Fruit fly (Drosophila melanogaster) whole organism, embryonic: ENCODE results near the gene east.
A peak's percentile ranks its signal among the peaks of the same experiment; 100 is the strongest.

ENCODE experiments used
- Ada2b ChIP-seq: fragments of 200-800 bp; sonication (Bioruptor generic); IDR thresholded peaks from 2 replicates; pipeline ENCODE4 v1.3.6; 2022; ENCODE audit warnings: missing biosample characterization, missing genetic modification characterization
- Blimp-1 ChIP-seq: fragments of 200-800 bp; sonication (Bioruptor generic); optimal IDR thresholded peaks from 3 replicates; lab custom pipeline; 2018; ENCODE audit warnings: missing biosample characterization, missing genetic modification characterization, mild to moderate bottlenecking, moderate library complexity, missing genetic modification reagents
- CG10147 ChIP-seq: fragments of 200-800 bp; sonication (Bioruptor generic); optimal IDR thresholded peaks from 2 replicates; lab custom pipeline; 2019; ENCODE audit warnings: missing biosample characterization, mild to moderate bottlenecking, missing genetic modification characterization, moderate library complexity
- CG1024 ChIP-seq: fragments of 200-800 bp; sonication (Bioruptor generic); IDR thresholded peaks from 2 replicates; pipeline ENCODE4 v1.3.6; 2022; ENCODE audit warnings: missing biosample characterization, missing genetic modification characterization
- CG10274 ChIP-seq: fragments of 200-800 bp; sonication (Bioruptor generic); optimal IDR thresholded peaks from 3 replicates; lab custom pipeline; 2017; ENCODE audit warnings: missing biosample characterization, mild to moderate bottlenecking, missing genetic modification characterization
- CG10366 ChIP-seq: fragments of 200-800 bp; sonication (Bioruptor generic); IDR thresholded peaks from 2 replicates; pipeline ENCODE4 v1.3.6; 2022; ENCODE audit warnings: missing biosample characterization, missing genetic modification characterization
- CG11398 ChIP-seq: fragments of 200-800 bp; sonication (Bioruptor generic); optimal IDR thresholded peaks from 2 replicates; lab custom pipeline; 2016; ENCODE audit warnings: missing biosample characterization, missing genetic modification characterization
- CG12071 ChIP-seq: fragments of 200-800 bp; sonication (Bioruptor generic); optimal IDR thresholded peaks from 3 replicates; lab custom pipeline; 2018; ENCODE audit warnings: missing biosample characterization, mild to moderate bottlenecking, missing genetic modification characterization
- CG12155 ChIP-seq: fragments of 200-800 bp; sonication (Bioruptor generic); optimal IDR thresholded peaks from 3 replicates; lab custom pipeline; 2016; ENCODE audit warnings: missing biosample characterization, missing genetic modification characterization
- CG13775 ChIP-seq: fragments of 200-800 bp; sonication (Bioruptor generic); optimal IDR thresholded peaks from 3 replicates; lab custom pipeline; 2017; ENCODE audit warnings: missing biosample characterization, mild to moderate bottlenecking, missing genetic modification characterization
- CG17385 ChIP-seq: fragments of 200-800 bp; sonication (Bioruptor generic); optimal IDR thresholded peaks from 3 replicates; lab custom pipeline; 2018; ENCODE audit warnings: missing biosample characterization, mild to moderate bottlenecking, missing genetic modification characterization
- CG18599 ChIP-seq: fragments of 200-800 bp; sonication (Bioruptor generic); optimal IDR thresholded peaks from 3 replicates; lab custom pipeline; 2017; ENCODE audit warnings: missing biosample characterization, missing genetic modification characterization, mild to moderate bottlenecking, moderate library complexity, missing genetic modification reagents
- CG7357 ChIP-seq: fragments of 200-800 bp; sonication (Bioruptor generic); IDR thresholded peaks from 3 replicates; pipeline ENCODE4 v1.3.6; 2022; ENCODE audit warnings: missing biosample characterization, missing genetic modification characterization
- Deaf1 ChIP-seq: fragments of 200-800 bp; optimal IDR thresholded peaks from 3 replicates; lab custom pipeline; 2019; ENCODE audit warnings: missing biosample characterization, mild to moderate bottlenecking, missing genetic modification characterization, moderate library complexity
- Dfd ChIP-seq, 2 experiments: fragments of >200 bp; optimal IDR thresholded peaks; 2 replicates each; lab custom pipeline; 2017; ENCODE audit warnings: missing biosample characterization in 2 of 2, missing genetic modification characterization in 2 of 2
- Dll ChIP-seq: fragments of 200-800 bp; sonication (Bioruptor generic); IDR thresholded peaks from 4 replicates; pipeline ENCODE4 v1.3.6; 2022; ENCODE audit warnings: missing biosample characterization, missing genetic modification characterization; ENCODE audit not compliant: partially characterized antibody
- E2f1 ChIP-seq: fragments of 200-800 bp; sonication (Bioruptor generic); IDR thresholded peaks from 2 replicates; pipeline ENCODE4 v1.3.6; 2022; ENCODE audit warnings: missing biosample characterization, missing genetic modification characterization
- HmgZ ChIP-seq: fragments of 200-800 bp; sonication (Bioruptor generic); optimal IDR thresholded peaks from 2 replicates; lab custom pipeline; 2018; ENCODE audit warnings: missing biosample characterization, mild to moderate bottlenecking, missing genetic modification characterization
- Hmr ChIP-seq: fragments of 200-800 bp; sonication (Bioruptor generic); optimal IDR thresholded peaks from 3 replicates; lab custom pipeline; 2017; ENCODE audit warnings: mild to moderate bottlenecking, missing biosample characterization, missing genetic modification reagents, missing genetic modification characterization
- Scr ChIP-seq: fragments of 200-800 bp; sonication (Bioruptor generic); IDR thresholded peaks from 2 replicates; pipeline ENCODE4 v1.3.6; 2022; ENCODE audit warnings: missing biosample characterization, missing genetic modification characterization; ENCODE audit not compliant: partially characterized antibody
- Side ChIP-seq: fragments of 200-800 bp; sonication (Bioruptor generic); optimal IDR thresholded peaks from 2 replicates; lab custom pipeline; 2016; ENCODE audit warnings: missing biosample characterization, missing genetic modification characterization
- Xbp1 ChIP-seq: fragments of 200-800 bp; sonication (Bioruptor generic); optimal IDR thresholded peaks from 3 replicates; lab custom pipeline; 2016; ENCODE audit warnings: missing biosample characterization, mild to moderate bottlenecking, missing genetic modification characterization
- ci ChIP-seq: fragments of 200-800 bp; sonication (Bioruptor generic); IDR thresholded peaks from 3 replicates; pipeline ENCODE4 v1.3.6; 2022; ENCODE audit warnings: missing biosample characterization, missing genetic modification characterization
- crol ChIP-seq: fragments of 200-800 bp; sonication (Bioruptor generic); IDR thresholded peaks from 2 replicates; pipeline ENCODE4 v1.3.6; 2022; ENCODE audit warnings: missing biosample characterization, missing genetic modification characterization
- exex ChIP-seq: fragments of 200-800 bp; sonication (Bioruptor generic); optimal IDR thresholded peaks from 4 replicates; lab custom pipeline; 2018; ENCODE audit warnings: missing biosample characterization, mild to moderate bottlenecking, missing genetic modification characterization, moderate library complexity
- grn ChIP-seq: fragments of 200-800 bp; sonication (Bioruptor generic); optimal IDR thresholded peaks from 3 replicates; lab custom pipeline; 2017; ENCODE audit warnings: missing biosample characterization, missing genetic modification characterization
- hb ChIP-seq: fragments of 200-800 bp; sonication (Bioruptor generic); IDR thresholded peaks from 3 replicates; pipeline ENCODE4 v1.3.6; 2022; ENCODE audit warnings: missing biosample characterization, missing genetic modification characterization; ENCODE audit not compliant: partially characterized antibody
- her ChIP-seq: fragments of 200-800 bp; sonication (Bioruptor generic); optimal IDR thresholded peaks from 2 replicates; lab custom pipeline; 2016; ENCODE audit warnings: missing biosample characterization, missing genetic modification characterization
- ind ChIP-seq: fragments of 200-800 bp; sonication (Bioruptor generic); optimal IDR thresholded peaks from 3 replicates; lab custom pipeline; 2016; ENCODE audit warnings: missing biosample characterization, missing genetic modification characterization
- nerfin-1 ChIP-seq: fragments of 200-800 bp; sonication (Bioruptor generic); optimal IDR thresholded peaks from 3 replicates; lab custom pipeline; 2019; ENCODE audit warnings: missing biosample characterization, mild to moderate bottlenecking, missing genetic modification characterization, moderate library complexity
- prd ChIP-seq, 3 experiments: fragments of >200 bp in 2 of 3; fragments of 200-800 bp in 1 of 3; sonication (Bioruptor generic) in 1 of 3; optimal IDR thresholded peaks in 2 of 3; IDR thresholded peaks in 1 of 3; 2 replicates in 2 of 3; 3 replicates in 1 of 3; pipeline versions ENCODE4 v1.3.6 to Lab custom; 2017 to 2022; ENCODE audit warnings: missing biosample characterization in 1 of 3, missing genetic modification characterization in 1 of 3
- slbo ChIP-seq: fragments of 200-800 bp; sonication (Bioruptor generic); IDR thresholded peaks from 2 replicates; pipeline ENCODE4 v1.3.6; 2022; ENCODE audit warnings: missing biosample characterization, missing genetic modification characterization
- sqz ChIP-seq: fragments of 200-800 bp; sonication (Bioruptor generic); optimal IDR thresholded peaks from 3 replicates; lab custom pipeline; 2018; ENCODE audit warnings: missing biosample characterization, mild to moderate bottlenecking, missing genetic modification characterization
- vvl ChIP-seq: fragments of 200-800 bp; sonication (Bioruptor generic); IDR thresholded peaks from 2 replicates; pipeline ENCODE4 v1.3.6; 2022; ENCODE audit warnings: missing biosample characterization, missing genetic modification characterization
- zfh1 ChIP-seq: fragments of 200-800 bp; sonication (Bioruptor generic); IDR thresholded peaks from 3 replicates; pipeline ENCODE4 v1.3.6; 2022; ENCODE audit warnings: missing biosample characterization, missing genetic modification characterization

Gene east

DNA sequence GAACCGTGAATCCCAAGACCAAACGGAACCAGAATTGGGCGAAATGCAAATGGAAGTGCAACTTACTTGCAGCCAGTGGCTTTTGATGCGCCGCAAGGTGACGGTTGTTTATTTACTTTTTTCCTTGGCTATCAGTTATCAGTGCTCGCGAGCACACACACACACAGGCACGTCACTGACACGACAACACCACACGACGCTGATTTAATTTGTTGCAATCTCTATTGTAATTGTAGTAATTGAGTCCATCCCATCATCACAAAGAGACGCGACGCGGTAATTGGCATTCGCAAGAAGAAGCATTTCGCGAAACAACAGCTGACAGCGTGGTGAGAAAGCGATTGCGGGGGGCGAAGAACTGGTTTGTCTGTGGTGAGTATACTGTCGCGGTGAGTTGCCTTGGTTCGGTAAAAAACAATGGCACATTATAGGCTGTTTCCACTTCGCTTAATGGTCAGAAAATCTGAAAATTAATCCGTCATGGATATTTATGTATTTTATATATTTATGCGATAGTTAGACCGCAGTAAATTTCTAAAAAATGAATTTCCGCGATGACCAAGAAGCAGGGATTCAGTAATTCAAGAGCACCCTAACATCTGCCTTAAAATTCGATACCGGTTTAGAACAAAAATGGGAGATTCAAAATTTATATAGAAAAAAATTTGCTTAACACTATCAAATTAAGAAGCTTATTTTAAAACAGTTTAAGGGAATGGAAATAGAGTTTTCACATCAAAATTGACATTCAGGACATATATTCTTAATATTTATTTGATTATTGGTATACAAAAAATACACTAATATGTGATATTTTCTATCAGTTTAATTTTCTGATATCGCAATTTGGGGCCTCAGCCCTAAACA is 31.6 kb downstream of the east start, which contains the start of the genes Actn and usp (continued):
- TF ChIP-seq Dfd (GFP tag; optimal IDR thresholded peaks at IDR 0.05; lab: Kevin White, UChicago) (peak in 1 of 2 experiments; percentile 48), CG10366 (GFP tag; lab: Robert Waterston, UW) (0 out of 2 replicates have a peak, but pooled peaks have one; percentile 17), Xbp1 (peak; percentile 28), prd (optimal IDR thresholded peaks at IDR 0.05; lab: Kevin White, UChicago) (no peak), prd (GFP tag; IDR thresholded peaks at IDR 0.05; lab: Robert Waterston, UW) (peak; percentile 33; the same call in 1 of the 3 replicates), CG18599 (GFP tag; lab: Kevin White, UChicago) (peak; percentile 3), ind (GFP tag; lab: Kevin White, UChicago) (peak; percentile 23), HmgZ (tag; lab: Kevin White, UChicago) (peak; percentile 30), E2f1 (GFP tag; lab: Robert Waterston, UW) (no peak), vvl (peak; percentile 75), zfh1 (GFP tag; lab: Robert Waterston, UW) (peak; percentile 13; the same call in 1 of the 3 replicates), sqz (GFP tag; lab: Kevin White, UChicago) (peak; percentile 49), hb (GFP tag; lab: Robert Waterston, UW) (no peak), ci (peak; percentile 43; the same call in 1 of the 3 replicates), CG7357 (GFP tag; lab: Robert Waterston, UW) (peak; percentile 89), slbo (GFP tag; lab: Robert Waterston, UW) (peak; percentile 33; the same call in 1 of the 2 replicates), Hmr (peak; percentile 12), her (GFP tag; lab: Kevin White, UChicago) (no peak), CG1024 (GFP tag; lab: Robert Waterston, UW) (peak; percentile 63), CG12155 (peak; percentile 18), CG10274 (GFP tag; lab: Kevin White, UChicago) (no peak), nerfin-1 (tag; lab: Kevin White, UChicago) (no peak), Scr (GFP tag; lab: Robert Waterston, UW) (0 out of 2 replicates have a peak, but pooled peaks have one; percentile 17), exex (tag; lab: Kevin White, UChicago) (peak; percentile 92), Side (GFP tag; lab: Kevin White, UChicago) (no peak), Dll (no peak), Ada2b (0 out of 2 replicates have a peak, but pooled peaks have one; percentile 9), CG17385 (GFP tag; lab: Kevin White, UChicago) (peak; percentile 89), Blimp-1 (GFP tag; lab: Kevin White, UChicago) (peak; percentile 18)

DNA sequence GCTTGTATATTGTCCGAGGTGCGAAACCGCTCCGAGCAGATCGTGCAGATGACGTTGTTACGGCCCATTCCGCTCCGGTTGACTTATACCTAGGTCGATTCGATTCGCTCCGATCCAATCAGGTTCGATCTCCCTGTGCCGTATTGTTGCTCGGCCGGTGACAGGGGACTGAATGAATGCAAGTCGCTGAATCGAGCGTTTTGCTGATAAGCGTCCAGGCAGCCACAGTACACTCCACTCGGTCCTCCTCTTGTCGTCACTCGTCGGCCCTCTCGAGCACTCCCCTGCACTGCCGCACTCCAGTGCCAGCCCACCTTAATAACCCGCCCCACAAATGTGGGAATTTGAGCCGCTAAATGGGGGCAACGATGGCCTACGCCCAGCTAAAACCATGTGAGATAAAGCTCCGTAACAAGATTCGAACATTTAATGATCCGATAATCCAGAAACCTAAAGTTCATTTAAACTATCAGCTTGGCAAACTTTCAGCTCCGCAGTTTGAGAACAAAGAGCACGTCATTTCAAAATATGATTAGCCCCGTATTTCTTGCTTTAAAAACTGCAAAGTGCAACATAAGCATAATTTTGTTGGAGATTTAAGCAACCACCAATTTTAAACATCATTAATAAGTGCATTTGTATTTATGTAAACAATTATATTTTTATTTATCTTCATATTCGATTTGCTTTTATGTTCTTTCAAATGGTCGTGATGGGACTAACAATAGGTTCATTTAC is 33.2 kb downstream of the east start, which contains the start of gene CG4325:
Gene CG4325 (minus strand): TSS at position 159 of the 738 bp plus-strand sequence.
- no peak for TF ChIP-seq CG11398 (GFP tag; lab: Kevin White, UChicago)
- TF ChIP-seq Deaf1, result peak; percentile 19
- no peak for TF ChIP-seq CG13775 (GFP tag; lab: Kevin White, UChicago)
- peak; percentile 2 for TF ChIP-seq grn
- TF ChIP-seq CG12071, result no peak
- no peak for TF ChIP-seq Dfd (GFP tag; optimal IDR thresholded peaks at IDR 0.05; lab: Kevin White, UChicago)
- peak; percentile 70 for TF ChIP-seq crol (GFP tag; lab: Robert Waterston, UW)
- no peak for TF ChIP-seq CG10147
